Worm (Caenorhabditis elegans) whole organism, midembryonic: ENCODE measurements around the gene srlf-15.

Experiments used
- flt-1 ChIP-seq: fragments of 200-800 bp; sonication (Bioruptor generic); IDR thresholded peaks from 2 replicates; pipeline ENCODE4 v1.3.6; 2022; ENCODE audit warnings: missing genetic modification characterization, missing compliant biosample characterization
- tab-1 ChIP-seq: fragments of 200-800 bp; sonication (Bioruptor generic); IDR thresholded peaks from 2 replicates; pipeline ENCODE4 v1.3.6; 2022; ENCODE audit warnings: missing genetic modification characterization, missing compliant biosample characterization
- ztf-23 ChIP-seq: fragments of 200-800 bp; sonication (Bioruptor generic); IDR thresholded peaks from 2 replicates; pipeline ENCODE4 v1.3.6; 2022; ENCODE audit warnings: missing genetic modification reagents, missing genetic modification characterization, missing compliant biosample characterization

ce11 chrII:11015734-11016133 lies 20.1 kb upstream of the srlf-15 start:
- no peak for TF ChIP-seq flt-1 (GFP tag; lab: Robert Waterston, UW)
- no peak for TF ChIP-seq ztf-23
- no peak for TF ChIP-seq tab-1
